Fruit fly (Drosophila melanogaster) whole organism, pupa: ENCODE data around the gene hng2.

Experiments
- CG10348 ChIP-seq: fragments of 200-800 bp; sonication (Bioruptor generic); IDR thresholded peaks from 2 replicates; pipeline ENCODE4 v1.3.6; 2022; ENCODE audit warnings: missing biosample characterization, missing genetic modification characterization
- CG12605 ChIP-seq: fragments of 200-800 bp; sonication (Bioruptor generic); IDR thresholded peaks from 2 replicates; pipeline ENCODE4 v1.3.6; 2022; ENCODE audit warnings: missing biosample characterization, missing genetic modification characterization
- CG13204 ChIP-seq: fragments of 200-800 bp; sonication (Bioruptor generic); optimal IDR thresholded peaks from 2 replicates; lab custom pipeline; 2018; ENCODE audit warnings: missing biosample characterization, mild to moderate bottlenecking, missing genetic modification characterization, moderate library complexity
- CG14655 ChIP-seq: fragments of 200-800 bp; sonication (Bioruptor generic); optimal IDR thresholded peaks from 3 replicates; lab custom pipeline; 2017; ENCODE audit warnings: mild to moderate bottlenecking, missing biosample characterization, missing genetic modification reagents, missing genetic modification characterization
- CG15710 ChIP-seq: fragments of 200-800 bp; sonication (Bioruptor generic); optimal IDR thresholded peaks from 2 replicates; lab custom pipeline; 2018; ENCODE audit warnings: missing biosample characterization, mild to moderate bottlenecking, missing genetic modification characterization, moderate library complexity
- CG17806 ChIP-seq: fragments of 200-800 bp; sonication (Bioruptor generic); optimal IDR thresholded peaks from 2 replicates; lab custom pipeline; 2018; ENCODE audit warnings: missing biosample characterization, mild to moderate bottlenecking, missing genetic modification characterization, moderate library complexity
- CG32121 ChIP-seq: fragments of 200-800 bp; sonication (Bioruptor generic); IDR thresholded peaks from 2 replicates; pipeline ENCODE4 v1.3.6; 2022; ENCODE audit warnings: missing biosample characterization, missing genetic modification characterization
- CG34367 ChIP-seq: fragments of 200-800 bp; sonication (Bioruptor generic); optimal IDR thresholded peaks from 2 replicates; lab custom pipeline; 2018; ENCODE audit warnings: missing biosample characterization, mild to moderate bottlenecking, missing genetic modification characterization
- CG4496 ChIP-seq: fragments of 200-800 bp; sonication (Bioruptor generic); IDR thresholded peaks from 3 replicates; pipeline ENCODE4 v1.3.6; 2022; ENCODE audit warnings: missing biosample characterization, missing genetic modification characterization
- CG8159 ChIP-seq: fragments of 200-800 bp; sonication (Bioruptor generic); optimal IDR thresholded peaks from 3 replicates; lab custom pipeline; 2018; ENCODE audit warnings: missing biosample characterization, mild to moderate bottlenecking, missing genetic modification characterization, moderate library complexity
- CG8301 ChIP-seq: fragments of 200-800 bp; sonication (Bioruptor generic); optimal IDR thresholded peaks from 2 replicates; lab custom pipeline; 2018; ENCODE audit warnings: missing biosample characterization, mild to moderate bottlenecking, missing genetic modification characterization
- CG9948 ChIP-seq: fragments of 200-800 bp; sonication (Bioruptor generic); optimal IDR thresholded peaks from 2 replicates; lab custom pipeline; 2018; ENCODE audit warnings: missing biosample characterization, mild to moderate bottlenecking, missing genetic modification characterization, moderate library complexity
- D1 ChIP-seq: fragments of 200-800 bp; sonication (Bioruptor generic); optimal IDR thresholded peaks from 2 replicates; lab custom pipeline; 2018; ENCODE audit warnings: missing biosample characterization, mild to moderate bottlenecking, missing genetic modification characterization, moderate library complexity
- EcR ChIP-seq: fragments of 200-800 bp; sonication (Bioruptor generic); optimal IDR thresholded peaks from 3 replicates; lab custom pipeline; 2019; ENCODE audit warnings: missing biosample characterization, missing genetic modification characterization, mild to moderate bottlenecking, moderate library complexity, missing genetic modification reagents
- Ets98B ChIP-seq: fragments of 200-800 bp; sonication (Bioruptor generic); IDR thresholded peaks from 2 replicates; pipeline ENCODE4 v1.3.6; 2022; ENCODE audit warnings: missing biosample characterization, missing genetic modification characterization
- Pif1A ChIP-seq: fragments of 200-800 bp; sonication (Bioruptor generic); optimal IDR thresholded peaks from 3 replicates; lab custom pipeline; 2016; ENCODE audit warnings: missing biosample characterization, missing genetic modification characterization
- Pif1B ChIP-seq: fragments of 200-800 bp; sonication (Bioruptor generic); optimal IDR thresholded peaks from 3 replicates; lab custom pipeline; 2016; ENCODE audit warnings: missing biosample characterization, missing genetic modification characterization
- Snoo ChIP-seq: fragments of 200-800 bp; sonication (Bioruptor generic); optimal IDR thresholded peaks from 3 replicates; lab custom pipeline; 2017; ENCODE audit warnings: missing biosample characterization, mild to moderate bottlenecking, missing genetic modification characterization, inconsistent platforms
- fd96Ca ChIP-seq: fragments of 200-800 bp; sonication (Bioruptor generic); IDR thresholded peaks from 3 replicates; pipeline ENCODE4 v1.3.6; 2022; ENCODE audit warnings: missing biosample characterization, missing genetic modification characterization
- gl ChIP-seq: fragments of 200-800 bp; sonication (Bioruptor generic); optimal IDR thresholded peaks from 2 replicates; lab custom pipeline; 2018; ENCODE audit warnings: missing biosample characterization, mild to moderate bottlenecking, missing genetic modification characterization
- rn ChIP-seq: fragments of 200-800 bp; sonication (Bioruptor generic); IDR thresholded peaks from 2 replicates; pipeline ENCODE4 v1.3.6; 2022; ENCODE audit warnings: missing biosample characterization, missing genetic modification characterization

The hng2 gene

DNA sequence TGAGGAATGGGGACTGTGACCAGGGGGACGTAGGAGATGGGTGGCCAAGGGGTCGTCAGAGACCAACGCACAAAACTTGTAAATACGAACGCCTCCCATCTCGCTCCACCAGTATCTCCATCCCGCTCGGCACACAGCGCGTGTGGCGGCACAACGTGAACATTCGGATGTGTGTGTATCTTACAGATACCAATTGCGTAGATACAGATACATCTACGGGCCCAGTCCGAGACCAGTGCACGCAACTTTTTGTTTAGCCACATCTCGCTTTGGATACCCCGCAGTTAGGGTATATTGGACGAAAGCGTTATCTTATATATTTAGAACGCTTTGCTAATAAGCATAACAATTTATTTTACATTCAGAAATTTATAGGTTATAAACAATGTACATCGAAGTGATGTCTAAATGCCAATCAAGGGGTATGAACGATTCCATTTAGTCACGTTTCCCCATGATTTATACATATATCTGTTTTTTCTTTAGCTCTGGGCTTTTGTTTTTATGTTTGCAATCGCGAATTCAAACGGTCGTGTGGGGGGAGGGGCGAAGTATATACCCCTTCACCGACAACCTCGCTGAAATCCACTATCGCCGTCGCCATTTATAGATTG is 5.3 kb downstream of the hng2 start:
- TF ChIP-seq Pif1A: peak; percentile 99
- peak; percentile 99 for TF ChIP-seq CG4496 (GFP tag; lab: Robert Waterston, UW)
- peak; percentile 96 for TF ChIP-seq Snoo (tag; lab: Kevin White, UChicago)
- TF ChIP-seq CG34367: peak; percentile 99
- peak; percentile 99 for TF ChIP-seq fd96Ca
- TF ChIP-seq CG32121 (GFP tag; lab: Robert Waterston, UW): peak; percentile 99
- peak; percentile 99 for TF ChIP-seq Ets98B (GFP tag; lab: Robert Waterston, UW)
- TF ChIP-seq CG13204 (GFP tag; lab: Kevin White, UChicago): peak; percentile 95
- TF ChIP-seq CG10348 (GFP tag; lab: Robert Waterston, UW): peak; percentile 98
- TF ChIP-seq CG8301 (tag; lab: Kevin White, UChicago): peak; percentile 99
- TF ChIP-seq CG9948 (tag; lab: Kevin White, UChicago): peak; percentile 99
- peak; percentile 99 for TF ChIP-seq CG17806 (tag; lab: Kevin White, UChicago)
- peak; percentile 98 for TF ChIP-seq D1 (tag; lab: Kevin White, UChicago)
- peak; percentile 98 for TF ChIP-seq CG12605
- TF ChIP-seq EcR (GFP tag; lab: Kevin White, UChicago): peak; percentile 85
- peak; percentile 99 for TF ChIP-seq CG15710
- peak; percentile 99 for TF ChIP-seq Pif1B (GFP tag; lab: Kevin White, UChicago)
- peak; percentile 96 for TF ChIP-seq gl (tag; lab: Kevin White, UChicago)
- TF ChIP-seq CG14655 (GFP tag; lab: Kevin White, UChicago): peak; percentile 99
- peak; percentile 98 for TF ChIP-seq rn (GFP tag; lab: Robert Waterston, UW)
- peak; percentile 99 for TF ChIP-seq CG8159 (tag; lab: Kevin White, UChicago)

DNA sequence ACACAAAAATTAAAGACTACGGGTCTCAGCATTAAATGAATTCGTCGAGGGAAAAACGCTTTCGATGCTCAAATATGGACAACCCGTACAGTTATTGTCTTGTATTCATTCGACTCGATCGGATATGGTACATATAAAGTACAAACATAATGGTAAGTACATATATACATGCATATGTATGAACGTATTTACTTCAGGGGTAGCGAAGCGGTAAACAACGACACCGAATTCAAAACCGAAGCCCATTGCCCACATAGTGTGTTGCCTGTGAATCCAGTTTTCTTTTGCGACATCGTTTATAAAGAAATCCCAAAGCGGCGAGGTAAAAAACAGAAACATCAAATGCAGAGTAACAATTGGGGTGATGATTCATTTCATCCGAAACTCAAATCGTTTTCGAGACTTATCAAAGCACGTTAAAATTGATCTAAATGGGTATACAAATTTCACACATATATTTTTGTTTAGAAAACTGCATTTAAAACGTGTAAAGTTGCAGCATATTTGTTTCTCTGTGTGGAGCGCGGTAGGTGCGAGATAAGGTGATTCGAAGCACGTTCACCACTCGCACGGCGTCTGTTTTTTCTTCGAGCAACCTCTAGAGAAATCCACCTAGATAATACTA is 6.3 kb downstream of the hng2 start:
- TF ChIP-seq CG32121 (GFP tag; lab: Robert Waterston, UW): peak; percentile 92
- TF ChIP-seq CG13204 (GFP tag; lab: Kevin White, UChicago): peak; percentile 14
- TF ChIP-seq CG4496 (GFP tag; lab: Robert Waterston, UW): peak; percentile 96
- 0 out of 2 replicates have a peak, but pooled peaks have one; percentile 31 for TF ChIP-seq CG10348 (GFP tag; lab: Robert Waterston, UW)
- peak; percentile 83 for TF ChIP-seq CG8159 (tag; lab: Kevin White, UChicago)
- TF ChIP-seq D1 (tag; lab: Kevin White, UChicago): peak; percentile 61
- peak; percentile 89 for TF ChIP-seq rn (GFP tag; lab: Robert Waterston, UW)
- peak; percentile 90 for TF ChIP-seq CG8301 (tag; lab: Kevin White, UChicago)
- TF ChIP-seq CG14655 (GFP tag; lab: Kevin White, UChicago): peak; percentile 80
- peak; percentile 63 for TF ChIP-seq CG9948 (tag; lab: Kevin White, UChicago)
- peak; percentile 83 for TF ChIP-seq CG15710
- TF ChIP-seq fd96Ca: peak; percentile 94; the same call in 2 of the 3 replicates
- TF ChIP-seq Pif1A: peak; percentile 81
- peak; percentile 70 for TF ChIP-seq CG34367
- peak; percentile 54 for TF ChIP-seq EcR (GFP tag; lab: Kevin White, UChicago)
- peak; percentile 87 for TF ChIP-seq Pif1B (GFP tag; lab: Kevin White, UChicago)
- peak; percentile 57 for TF ChIP-seq gl (tag; lab: Kevin White, UChicago)
- TF ChIP-seq Snoo (tag; lab: Kevin White, UChicago): peak; percentile 44
- TF ChIP-seq CG12605: peak; percentile 87
- peak; percentile 82 for TF ChIP-seq CG17806 (tag; lab: Kevin White, UChicago)
- peak; percentile 93 for TF ChIP-seq Ets98B (GFP tag; lab: Robert Waterston, UW)
- TF ChIP-seq, all 21 proteins: peak for 21

DNA sequence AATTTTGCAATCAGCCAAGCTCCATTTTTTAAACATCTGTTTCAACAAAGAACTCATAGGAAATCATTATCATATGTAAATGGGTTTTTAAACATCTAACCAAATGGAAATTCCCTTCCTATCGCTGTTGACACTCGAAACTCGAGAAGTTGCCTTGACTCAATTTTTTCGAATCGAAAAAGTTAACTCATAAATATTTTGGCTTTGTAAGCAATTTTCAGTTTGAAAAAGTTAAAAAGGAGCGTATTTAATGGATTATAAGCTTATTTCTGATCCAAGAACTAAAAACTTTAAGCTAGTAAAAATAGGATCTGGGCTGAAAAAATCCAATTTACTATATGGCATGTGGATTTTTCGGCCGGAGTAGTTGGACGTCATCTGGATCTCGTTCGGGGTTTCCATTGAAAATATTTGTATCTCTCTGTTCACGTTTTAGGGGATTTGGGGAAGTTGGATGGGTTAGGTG is 7.1 kb downstream of the hng2 start, which contains the start of gene CG9837:
TSS of gene CG9837 (minus strand) at position 416 of the 466 bp plus-strand sequence.
- no peak for TF ChIP-seq CG8159 (tag; lab: Kevin White, UChicago)
- TF ChIP-seq Snoo (tag; lab: Kevin White, UChicago): no peak
- no peak for TF ChIP-seq CG14655 (GFP tag; lab: Kevin White, UChicago)
- TF ChIP-seq CG12605: no peak
- no peak for TF ChIP-seq Pif1B (GFP tag; lab: Kevin White, UChicago)
- no peak for TF ChIP-seq D1 (tag; lab: Kevin White, UChicago)
- TF ChIP-seq Ets98B (GFP tag; lab: Robert Waterston, UW): no peak
- TF ChIP-seq fd96Ca: no peak
- TF ChIP-seq CG17806 (tag; lab: Kevin White, UChicago): no peak
- TF ChIP-seq EcR (GFP tag; lab: Kevin White, UChicago): no peak
- no peak for TF ChIP-seq CG4496 (GFP tag; lab: Robert Waterston, UW)
- TF ChIP-seq CG10348 (GFP tag; lab: Robert Waterston, UW): no peak
- no peak for TF ChIP-seq CG8301 (tag; lab: Kevin White, UChicago)
- no peak for TF ChIP-seq CG13204 (GFP tag; lab: Kevin White, UChicago)
- TF ChIP-seq rn (GFP tag; lab: Robert Waterston, UW): no peak
- TF ChIP-seq, all 21 proteins: peak for 0

DNA sequence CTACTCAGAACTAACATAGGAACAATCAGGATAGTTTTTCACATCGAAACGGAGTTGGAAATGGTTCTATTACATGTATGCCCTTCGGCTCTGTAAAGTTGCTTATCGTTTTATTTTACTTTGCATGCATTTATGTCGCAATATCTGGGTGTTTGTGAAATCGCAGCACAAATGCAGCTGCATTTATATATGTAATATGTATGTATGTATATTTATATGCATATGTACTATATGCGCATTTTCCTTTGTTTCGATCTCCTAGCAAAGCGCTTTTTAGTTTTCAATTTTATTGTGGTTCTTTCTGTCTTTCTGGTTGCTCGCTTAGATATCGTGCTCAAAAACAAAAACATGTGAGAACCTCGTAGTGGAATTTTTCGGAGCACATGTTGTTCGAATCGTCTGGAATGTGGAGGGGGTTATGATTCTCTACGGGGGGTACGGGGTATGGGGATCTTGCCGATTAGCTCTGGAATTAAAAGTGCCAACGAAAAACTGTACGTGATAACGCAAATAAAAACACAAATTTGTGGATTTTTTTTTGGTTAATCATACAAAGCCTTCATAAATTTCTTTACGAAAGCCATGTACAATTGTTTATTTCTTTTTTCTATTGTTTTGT is 8.0 kb downstream of the hng2 start:
- TF ChIP-seq CG17806 (tag; lab: Kevin White, UChicago) (no peak), CG4496 (GFP tag; lab: Robert Waterston, UW) (no peak), D1 (tag; lab: Kevin White, UChicago) (no peak), CG13204 (GFP tag; lab: Kevin White, UChicago) (no peak), Pif1A (no peak), CG10348 (GFP tag; lab: Robert Waterston, UW) (no peak), gl (tag; lab: Kevin White, UChicago) (no peak), CG32121 (GFP tag; lab: Robert Waterston, UW) (no peak), EcR (GFP tag; lab: Kevin White, UChicago) (no peak)
- TF ChIP-seq, all 21 proteins: peak for 0
